Worm (Caenorhabditis elegans) whole organism, mixed stage, embryonic: ENCODE data around the gene slc-5A12.

ENCODE experiments used
- ham-2 ChIP-seq: fragments of 200-800 bp; sonication (Bioruptor generic); optimal IDR thresholded peaks from 2 replicates; lab custom pipeline; 2018; ENCODE audit warnings: mild to moderate bottlenecking, missing genetic modification characterization, missing compliant biosample characterization
- lin-13 ChIP-seq: fragments of 150-350 bp; optimal IDR thresholded peaks from 2 replicates; lab custom pipeline; 2014; ENCODE audit warnings: missing biosample characterization, missing genetic modification characterization
- mab-5 ChIP-seq: fragments of 150-350 bp; optimal IDR thresholded peaks from 2 replicates; lab custom pipeline; 2014; ENCODE audit warnings: missing biosample characterization, missing genetic modification characterization
- nhr-2 ChIP-seq: fragments of 150-350 bp; optimal IDR thresholded peaks from 2 replicates; lab custom pipeline; 2014; ENCODE audit warnings: missing biosample characterization, missing genetic modification characterization
- sem-2 ChIP-seq: fragments of 200-800 bp; sonication (Bioruptor generic); optimal IDR thresholded peaks from 2 replicates; lab custom pipeline; 2018; ENCODE audit warnings: mild to moderate bottlenecking, missing genetic modification characterization, missing compliant biosample characterization
- snpc-4 ChIP-seq: fragments of 150-350 bp; optimal IDR thresholded peaks from 2 replicates; lab custom pipeline; 2014; ENCODE audit warnings: missing biosample characterization, missing genetic modification characterization
- sptf-1 ChIP-seq: sonication (generic microtip); optimal IDR thresholded peaks from 2 replicates; lab custom pipeline; 2017; ENCODE audit warnings: mild to moderate bottlenecking, missing genetic modification characterization, moderate library complexity, missing compliant biosample characterization
- ztf-11 ChIP-seq: fragments of 150-350 bp; optimal IDR thresholded peaks from 2 replicates; lab custom pipeline; 2014; ENCODE audit warnings: missing biosample characterization, missing genetic modification characterization

ce11 chrIV:11955592-11955991, 18.4 kb downstream of the slc-5A12 start:
- TF ChIP-seq ztf-11 = no peak
- TF ChIP-seq mab-5 (tag; lab: Kevin White, UChicago) = no peak
- TF ChIP-seq lin-13 (tag; lab: Kevin White, UChicago) = no peak
- TF ChIP-seq nhr-2 (tag; lab: Kevin White, UChicago) = no peak
- no peak for TF ChIP-seq ham-2
- TF ChIP-seq sptf-1 = no peak
- no peak for TF ChIP-seq sem-2 (GFP tag; lab: Kevin White, UChicago)
- TF ChIP-seq snpc-4 (tag; lab: Kevin White, UChicago) = no peak
